Worm (Caenorhabditis elegans) whole organism, L2 larva: Measurements from ENCODE around the gene T05H4.3.

ENCODE experiments used
- C34F6.9 ChIP-seq: fragments of 150-350 bp; optimal IDR thresholded peaks from 2 replicates; lab custom pipeline; 2014; ENCODE audit warnings: missing biosample characterization, missing genetic modification characterization
- F13H6.1 ChIP-seq: sonication (generic microtip); optimal IDR thresholded peaks from 2 replicates; lab custom pipeline; 2016; ENCODE audit warnings: missing genetic modification characterization, missing compliant biosample characterization
- R02D3.7 ChIP-seq: fragments of 150-350 bp; optimal IDR thresholded peaks from 2 replicates; lab custom pipeline; 2014; ENCODE audit warnings: missing biosample characterization, missing genetic modification characterization
- Y55F3AM.14 ChIP-seq: fragments of 200-800 bp; sonication (Bioruptor generic); optimal IDR thresholded peaks from 2 replicates; lab custom pipeline; 2018; ENCODE audit warnings: mild to moderate bottlenecking, missing genetic modification characterization, missing compliant biosample characterization
- alr-1 ChIP-seq: fragments of 150-350 bp; optimal IDR thresholded peaks from 2 replicates; lab custom pipeline; 2014; ENCODE audit warnings: missing biosample characterization, missing genetic modification characterization
- aly-2 ChIP-seq: fragments of 150-350 bp; optimal IDR thresholded peaks from 2 replicates; lab custom pipeline; 2014; ENCODE audit warnings: missing biosample characterization, missing genetic modification characterization
- ama-1 ChIP-seq: fragments of 150-350 bp; optimal IDR thresholded peaks from 2 replicates; lab custom pipeline; 2018; ENCODE audit warnings: inconsistent platforms
- ceh-16 ChIP-seq: fragments of 150-350 bp; optimal IDR thresholded peaks from 2 replicates; lab custom pipeline; 2014; ENCODE audit warnings: missing biosample characterization, missing genetic modification characterization
- ceh-82 ChIP-seq: fragments of 150-350 bp; optimal IDR thresholded peaks from 2 replicates; lab custom pipeline; 2014; ENCODE audit warnings: missing biosample characterization, missing genetic modification characterization
- crh-2 ChIP-seq: sonication (generic microtip); optimal IDR thresholded peaks from 2 replicates; lab custom pipeline; 2017; ENCODE audit warnings: missing biosample characterization, missing genetic modification characterization
- dmd-4 ChIP-seq: sonication (generic microtip); optimal IDR thresholded peaks from 2 replicates; lab custom pipeline; 2017; ENCODE audit warnings: missing biosample characterization, missing genetic modification characterization
- egl-27 ChIP-seq: sonication (generic microtip); optimal IDR thresholded peaks from 3 replicates; lab custom pipeline; 2017; ENCODE audit warnings: missing biosample characterization, missing genetic modification reagents, missing genetic modification characterization
- elt-1 ChIP-seq: fragments of 150-350 bp; optimal IDR thresholded peaks from 2 replicates; lab custom pipeline; 2014; ENCODE audit warnings: missing biosample characterization, missing genetic modification characterization
- elt-3 ChIP-seq: sonication (generic microtip); optimal IDR thresholded peaks from 2 replicates; lab custom pipeline; 2017; ENCODE audit warnings: missing biosample characterization, missing genetic modification characterization
- fos-1 ChIP-seq: fragments of 150-350 bp; optimal IDR thresholded peaks from 2 replicates; lab custom pipeline; 2014; ENCODE audit warnings: missing biosample characterization, missing genetic modification characterization
- gmeb-1 ChIP-seq: fragments of 150-350 bp; optimal IDR thresholded peaks from 2 replicates; lab custom pipeline; 2014; ENCODE audit warnings: missing biosample characterization, missing genetic modification characterization
- lin-11 ChIP-seq: fragments of 150-350 bp; sonication (generic microtip); optimal IDR thresholded peaks from 2 replicates; lab custom pipeline; 2014; ENCODE audit warnings: missing biosample characterization, missing genetic modification characterization, inconsistent platforms, mixed read lengths
- lin-13 ChIP-seq: fragments of 150-350 bp; optimal IDR thresholded peaks from 2 replicates; lab custom pipeline; 2014; ENCODE audit warnings: missing biosample characterization, missing genetic modification reagents, missing genetic modification characterization
- lin-39 ChIP-seq: fragments of 150-350 bp; optimal IDR thresholded peaks from 2 replicates; lab custom pipeline; 2014; ENCODE audit warnings: missing biosample characterization, missing genetic modification reagents, missing genetic modification characterization
- lsy-2 ChIP-seq, 2 experiments: fragments of 150-350 bp in 1 of 2; sonication (generic microtip) in 1 of 2; optimal IDR thresholded peaks; 2 replicates each; lab custom pipeline; 2014 to 2017; ENCODE audit warnings: missing biosample characterization in 2 of 2, missing genetic modification characterization in 2 of 2
- mab-5 ChIP-seq: fragments of 150-350 bp; optimal IDR thresholded peaks from 2 replicates; lab custom pipeline; 2014; ENCODE audit warnings: missing biosample characterization, missing genetic modification characterization
- nhr-10 ChIP-seq: sonication (generic microtip); optimal IDR thresholded peaks from 2 replicates; lab custom pipeline; 2017; ENCODE audit warnings: missing biosample characterization, missing genetic modification characterization
- nhr-11 ChIP-seq: fragments of 150-350 bp; optimal IDR thresholded peaks from 2 replicates; lab custom pipeline; 2014; ENCODE audit warnings: missing biosample characterization, missing genetic modification characterization
- nhr-12 ChIP-seq: fragments of 150-350 bp; optimal IDR thresholded peaks from 2 replicates; lab custom pipeline; 2014; ENCODE audit warnings: missing biosample characterization, missing genetic modification characterization
- nhr-129 ChIP-seq: fragments of 150-350 bp; optimal IDR thresholded peaks from 2 replicates; lab custom pipeline; 2014; ENCODE audit warnings: missing biosample characterization, missing genetic modification characterization
- nhr-21 ChIP-seq: fragments of 150-350 bp; optimal IDR thresholded peaks from 2 replicates; lab custom pipeline; 2014; ENCODE audit warnings: missing biosample characterization, missing genetic modification characterization
- nhr-23 ChIP-seq: fragments of 150-350 bp; optimal IDR thresholded peaks from 2 replicates; lab custom pipeline; 2014; ENCODE audit warnings: missing biosample characterization, missing genetic modification reagents, missing genetic modification characterization
- nhr-6 ChIP-seq: fragments of 150-350 bp; optimal IDR thresholded peaks from 2 replicates; lab custom pipeline; 2014; ENCODE audit warnings: missing biosample characterization, missing genetic modification characterization
- nhr-77 ChIP-seq: fragments of 150-350 bp; optimal IDR thresholded peaks from 2 replicates; lab custom pipeline; 2014; ENCODE audit warnings: missing biosample characterization, missing genetic modification characterization
- peb-1 ChIP-seq: fragments of 150-350 bp; optimal IDR thresholded peaks from 2 replicates; lab custom pipeline; 2014; ENCODE audit warnings: missing biosample characterization, missing genetic modification characterization
- sem-4 ChIP-seq: fragments of 150-350 bp; optimal IDR thresholded peaks from 2 replicates; lab custom pipeline; 2014; ENCODE audit warnings: missing biosample characterization, missing genetic modification reagents, missing genetic modification characterization
- skn-1 ChIP-seq: sonication (generic microtip); optimal IDR thresholded peaks from 2 replicates; lab custom pipeline; 2017; ENCODE audit warnings: missing biosample characterization, missing genetic modification characterization
- sma-3 ChIP-seq: sonication (generic microtip); optimal IDR thresholded peaks from 2 replicates; lab custom pipeline; 2016; ENCODE audit warnings: missing genetic modification reagents, missing genetic modification characterization, missing compliant biosample characterization
- sma-9 ChIP-seq, 2 experiments: fragments of 150-350 bp in 1 of 2; sonication (generic microtip) in 1 of 2; optimal IDR thresholded peaks; 2 replicates each; lab custom pipeline; 2014 to 2016; ENCODE audit warnings: missing genetic modification characterization in 2 of 2, mild to moderate bottlenecking in 1 of 2, missing biosample characterization in 1 of 2, missing compliant biosample characterization in 1 of 2, missing genetic modification reagents in 1 of 2, moderate library complexity in 1 of 2
- snpc-4 ChIP-seq: fragments of 150-350 bp; optimal IDR thresholded peaks from 2 replicates; lab custom pipeline; 2014; ENCODE audit warnings: missing biosample characterization, missing genetic modification characterization
- unc-39 ChIP-seq: fragments of 150-350 bp; optimal IDR thresholded peaks from 2 replicates; lab custom pipeline; 2014; ENCODE audit warnings: missing biosample characterization, missing genetic modification characterization
- unc-55 ChIP-seq: fragments of 150-350 bp; sonication (generic microtip); optimal IDR thresholded peaks from 3 replicates; lab custom pipeline; 2014; ENCODE audit warnings: missing biosample characterization, missing genetic modification reagents, missing genetic modification characterization
- unc-62 ChIP-seq: fragments of 150-350 bp; optimal IDR thresholded peaks from 2 replicates; lab custom pipeline; 2014; ENCODE audit warnings: missing biosample characterization, missing genetic modification reagents, missing genetic modification characterization
- zag-1 ChIP-seq: fragments of 150-350 bp; optimal IDR thresholded peaks from 2 replicates; lab custom pipeline; 2014; ENCODE audit warnings: missing biosample characterization, missing genetic modification characterization
- ztf-1 ChIP-seq: fragments of 200-800 bp; sonication (Bioruptor generic); conservative IDR thresholded peaks from 2 replicates; pipeline ENCODE4 v1.3.6; 2022; ENCODE audit warnings: missing genetic modification characterization, missing compliant biosample characterization
- ztf-11 ChIP-seq: sonication (generic microtip); optimal IDR thresholded peaks from 2 replicates; lab custom pipeline; 2017; ENCODE audit warnings: missing biosample characterization, missing genetic modification characterization
- ztf-4 ChIP-seq: fragments of 150-350 bp; optimal IDR thresholded peaks from 2 replicates; lab custom pipeline; 2014; ENCODE audit warnings: missing biosample characterization, missing genetic modification characterization

Gene T05H4.3

ce11 chrV:6414985-6415384 lies 27.2 kb upstream of the T05H4.3 start, which contains the start of gene cht-6:
Gene cht-6 (plus strand): TSS chrV:6414993.
- no peak for TF ChIP-seq lsy-2 (tag; optimal IDR thresholded peaks at IDR 0.05; lab: Kevin White, UChicago)
- no peak for TF ChIP-seq unc-39 (tag; lab: Kevin White, UChicago)
- no peak for TF ChIP-seq lin-13
- TF ChIP-seq egl-27 = no peak
- no peak for TF ChIP-seq alr-1 (tag; lab: Kevin White, UChicago)
- no peak for TF ChIP-seq Y55F3AM.14
- TF ChIP-seq ztf-4 (tag; lab: Kevin White, UChicago) = no peak
- TF ChIP-seq C34F6.9 = no peak
- no peak for TF ChIP-seq nhr-10 (tag; lab: Kevin White, UChicago)
- no peak for TF ChIP-seq ztf-11
- no peak for TF ChIP-seq nhr-129 (tag; lab: Kevin White, UChicago)
- TF ChIP-seq peb-1 (tag; lab: Kevin White, UChicago) = no peak
- no peak for TF ChIP-seq nhr-21
- TF ChIP-seq nhr-77 (tag; lab: Kevin White, UChicago) = no peak
- TF ChIP-seq gmeb-1 (tag; lab: Kevin White, UChicago) = no peak
- TF ChIP-seq sem-4 (tag; lab: Kevin White, UChicago) = no peak
- no peak for TF ChIP-seq dmd-4
- TF ChIP-seq lin-39 = no peak
- TF ChIP-seq, all 48 proteins: peak for 0

DNA sequence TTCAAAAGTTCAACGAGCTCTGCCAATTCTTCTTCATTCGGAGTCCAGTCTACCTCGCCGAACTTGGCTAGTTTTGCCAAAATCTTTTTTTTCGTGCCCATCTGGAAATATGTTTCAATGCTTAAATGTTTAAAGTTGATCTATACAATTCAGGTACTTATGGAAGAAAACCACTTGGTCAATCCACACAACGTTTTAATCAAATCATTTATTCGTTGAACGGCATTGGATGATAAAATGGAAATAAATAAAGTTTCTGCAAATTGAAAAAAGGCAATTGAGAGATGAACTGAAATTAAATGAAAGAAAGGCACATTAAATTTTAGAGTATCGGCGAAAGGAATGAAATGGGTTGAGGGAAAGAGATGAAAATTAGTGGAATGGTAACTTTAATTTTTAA lies 18.1 kb upstream of the T05H4.3 start, which contains the start of gene urb-1:
Gene urb-1 (minus strand): TSS at position 101 of the 400 bp plus-strand sequence.
- no peak for TF ChIP-seq mab-5 (tag; lab: Kevin White, UChicago)
- TF ChIP-seq sem-4 (tag; lab: Kevin White, UChicago) = no peak
- TF ChIP-seq nhr-6 = no peak
- TF ChIP-seq skn-1 (tag; lab: Kevin White, UChicago) = no peak
- TF ChIP-seq fos-1 (tag; lab: Kevin White, UChicago) = no peak
- no peak for TF ChIP-seq C34F6.9
- TF ChIP-seq sma-9 (GFP tag; optimal IDR thresholded peaks at IDR 0.05; lab: Kevin White, UChicago) = no peak
- no peak for TF ChIP-seq sma-9 (tag; optimal IDR thresholded peaks at IDR 0.05; lab: Kevin White, UChicago)
- no peak for TF ChIP-seq aly-2 (tag; lab: Kevin White, UChicago)
- no peak for TF ChIP-seq alr-1 (tag; lab: Kevin White, UChicago)

- TF ChIP-seq unc-39 (tag; lab: Kevin White, UChicago) (no peak), elt-3 (tag; lab: Kevin White, UChicago) (no peak), nhr-12 (tag; lab: Kevin White, UChicago) (no peak), lsy-2 (tag; optimal IDR thresholded peaks at IDR 0.05; lab: Kevin White, UChicago) (peak in 1 of 2 experiments; percentile 4), ceh-16 (tag; lab: Kevin White, UChicago) (no peak), crh-2 (tag; lab: Kevin White, UChicago) (peak; percentile 4), unc-62 (no peak), lin-11 (tag; lab: Kevin White, UChicago) (no peak), gmeb-1 (tag; lab: Kevin White, UChicago) (peak; percentile 26), ama-1 (lab: Kevin White, UChicago) (peak; percentile 24), F13H6.1 (tag; lab: Kevin White, UChicago) (peak; percentile 8), sma-3 (GFP tag; lab: Kevin White, UChicago) (peak; percentile 44), skn-1 (tag; lab: Kevin White, UChicago) (no peak)
Observed at ce11 chrV:6425927-6426326, 16.2 kb upstream of the T05H4.3 start, which contains the start of gene T05H4.11. Gene T05H4.11 (minus strand): TSS chrV:6426261.

ce11 chrV:6426843-6427242 lies 15.3 kb upstream of the T05H4.3 start, which contains the start of gene atp-4:
Gene atp-4 (minus strand): TSS chrV:6427112.
- TF ChIP-seq nhr-77 (tag; lab: Kevin White, UChicago) (no peak), Y55F3AM.14 (peak; percentile 11)

ce11 chrV:6427433-6427832 lies 14.7 kb upstream of the T05H4.3 start:
- no peak for TF ChIP-seq lin-39
- no peak for TF ChIP-seq gmeb-1 (tag; lab: Kevin White, UChicago)
- TF ChIP-seq nhr-23 = no peak
- no peak for TF ChIP-seq R02D3.7 (tag; lab: Kevin White, UChicago)
- TF ChIP-seq nhr-11 (tag; lab: Kevin White, UChicago) = no peak
- TF ChIP-seq elt-1 (tag; lab: Kevin White, UChicago) = no peak
- peak; percentile 10 for TF ChIP-seq sma-9 (GFP tag; optimal IDR thresholded peaks at IDR 0.05; lab: Kevin White, UChicago)
- no peak for TF ChIP-seq sma-9 (tag; optimal IDR thresholded peaks at IDR 0.05; lab: Kevin White, UChicago)
- no peak for TF ChIP-seq elt-3 (tag; lab: Kevin White, UChicago)
- TF ChIP-seq unc-39 (tag; lab: Kevin White, UChicago) = no peak
- no peak for TF ChIP-seq Y55F3AM.14
- no peak for TF ChIP-seq aly-2 (tag; lab: Kevin White, UChicago)
- no peak for TF ChIP-seq ama-1 (lab: Kevin White, UChicago)
- TF ChIP-seq nhr-10 (tag; lab: Kevin White, UChicago) = no peak
- TF ChIP-seq fos-1 (tag; lab: Kevin White, UChicago) = peak; percentile 32
- peak; percentile 53 for TF ChIP-seq crh-2 (tag; lab: Kevin White, UChicago)
- no peak for TF ChIP-seq ztf-1 (GFP tag; lab: Robert Waterston, UW)
- TF ChIP-seq C34F6.9 = peak; percentile 57
- TF ChIP-seq unc-62 = no peak
- no peak for TF ChIP-seq skn-1 (tag; lab: Kevin White, UChicago)
- TF ChIP-seq ceh-82 (tag; lab: Kevin White, UChicago) = no peak
- no peak for TF ChIP-seq ztf-4 (tag; lab: Kevin White, UChicago)
- no peak for TF ChIP-seq snpc-4 (tag; lab: Kevin White, UChicago)
- no peak for TF ChIP-seq egl-27
- no peak for TF ChIP-seq mab-5 (tag; lab: Kevin White, UChicago)
- no peak for TF ChIP-seq dmd-4
- peak; percentile 30 for TF ChIP-seq sma-3 (GFP tag; lab: Kevin White, UChicago)
- TF ChIP-seq zag-1 (tag; lab: Kevin White, UChicago) = no peak
- peak; percentile 58 for TF ChIP-seq unc-55 (GFP tag; lab: Kevin White, UChicago)
